Fruit fly (Drosophila melanogaster): Measurements from ENCODE around the gene Xrp1.

The Xrp1 gene

DNA sequence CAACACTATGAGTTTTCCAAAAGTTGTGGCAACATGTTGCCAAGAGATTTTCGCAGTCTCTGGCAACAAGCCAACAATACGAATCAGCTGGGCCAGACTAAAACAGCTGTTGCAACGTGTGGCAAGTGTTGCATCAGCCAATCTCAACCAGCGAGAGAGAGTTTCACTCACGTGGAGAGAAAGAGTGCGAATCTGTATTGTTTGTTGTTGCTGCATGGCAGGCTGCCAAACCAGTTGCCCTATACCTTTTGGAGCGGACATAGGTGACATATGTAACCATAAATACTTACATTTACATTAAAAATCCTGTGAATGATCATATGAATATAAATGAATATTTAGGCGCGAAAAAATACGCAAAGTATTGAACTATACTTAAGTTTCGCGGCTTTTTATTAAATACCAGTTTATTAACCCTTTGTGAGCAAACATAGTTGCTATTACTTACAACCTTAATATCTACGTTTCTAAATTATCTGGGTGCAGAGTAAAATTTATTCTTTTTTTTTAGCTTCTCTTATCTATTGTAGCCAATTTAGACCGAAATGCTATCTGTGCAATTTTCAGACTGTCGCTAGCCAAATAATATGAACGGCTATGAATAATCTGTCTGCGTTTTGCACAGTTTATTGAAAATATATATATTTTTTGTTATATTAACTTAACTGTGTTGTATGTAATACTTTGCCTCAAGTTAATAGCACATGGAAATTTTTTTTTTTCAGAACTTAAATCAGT, 743 bp upstream of the Xrp1 start (continued):
- peak; percentile 23; the same call in 1 of the 2 replicates for TF ChIP-seq CG32532 (GFP tag; IDR thresholded peaks at IDR 0.05)
- TF ChIP-seq NFAT (GFP tag; IDR thresholded peaks at IDR 0.05) = no peak
- TF ChIP-seq CG31388 (GFP tag; optimal IDR thresholded peaks at IDR 0.05) = no peak
- TF ChIP-seq fd96Cb (tag; optimal IDR thresholded peaks at IDR 0.05) = no peak
- TF ChIP-seq CG7987 (GFP tag; optimal IDR thresholded peaks at IDR 0.05) = no peak
- no peak for TF ChIP-seq Nf-YC (tag; optimal IDR thresholded peaks at IDR 0.05)
- peak; percentile 20 for TF ChIP-seq CG10462 (GFP tag; optimal IDR thresholded peaks at IDR 0.05)
- TF ChIP-seq CG10979 (tag; optimal IDR thresholded peaks at IDR 0.05) = no peak
- no peak for TF ChIP-seq Mes4 (GFP tag; optimal IDR thresholded peaks at IDR 0.05)
- TF ChIP-seq CG43689 (GFP tag; IDR thresholded peaks at IDR 0.05) = no peak
- TF ChIP-seq CG17328 (GFP tag; IDR thresholded peaks at IDR 0.05) = no peak
- TF ChIP-seq seq (GFP tag; IDR thresholded peaks at IDR 0.05) = no peak
- peak; percentile 37; the same call in 2 of the 3 replicates for TF ChIP-seq row (GFP tag; IDR thresholded peaks at IDR 0.05)
- TF ChIP-seq CG31365 (tag; optimal IDR thresholded peaks at IDR 0.05) = no peak
- TF ChIP-seq mam (GFP tag; optimal IDR thresholded peaks at IDR 0.05) = no peak
- TF ChIP-seq CG15269 (tag; optimal IDR thresholded peaks at IDR 0.05) = no peak
- no peak for TF ChIP-seq sr (GFP tag; IDR thresholded peaks at IDR 0.05)
- TF ChIP-seq Camta (GFP tag; optimal IDR thresholded peaks at IDR 0.05) = no peak
- no peak for TF ChIP-seq toy (GFP tag; IDR thresholded peaks at IDR 0.05)
- peak; percentile 18 for TF ChIP-seq gem (tag; optimal IDR thresholded peaks at IDR 0.05)
- TF ChIP-seq tio (GFP tag; optimal IDR thresholded peaks at IDR 0.05) = peak; percentile 55
- TF ChIP-seq vnd (GFP tag; IDR thresholded peaks at IDR 0.05; ENCODE audit: partially characterized antibody) = no peak
- TF ChIP-seq Dad (GFP tag; optimal IDR thresholded peaks at IDR 0.05) = no peak
- TF ChIP-seq Hr51 (GFP tag; optimal IDR thresholded peaks at IDR 0.05) = no peak
- TF ChIP-seq CG2678 (tag; optimal IDR thresholded peaks at IDR 0.05) = no peak
- peak in 1 of 2 experiments; percentile 77 for TF ChIP-seq crp (GFP tag; optimal IDR thresholded peaks at IDR 0.05)
- TF ChIP-seq Sox102F (GFP tag; optimal IDR thresholded peaks at IDR 0.05) = peak; percentile 30
- peak; percentile 13 for TF ChIP-seq CG16815 (GFP tag; optimal IDR thresholded peaks at IDR 0.05)
- TF ChIP-seq CG12104 (GFP tag; optimal IDR thresholded peaks at IDR 0.05) = no peak
- no peak for TF ChIP-seq CG15514 (GFP tag; optimal IDR thresholded peaks at IDR 0.05)
- TF ChIP-seq hth (optimal IDR thresholded peaks at IDR 0.05) = no peak
- no peak for TF ChIP-seq ttk (GFP tag; IDR thresholded peaks at IDR 0.05)
- no peak for TF ChIP-seq gcm (GFP tag; optimal IDR thresholded peaks at IDR 0.05)
- TF ChIP-seq trh (GFP tag; optimal IDR thresholded peaks at IDR 0.05) = no peak
- peak; percentile 60 for TF ChIP-seq Med (GFP tag)
- TF ChIP-seq Sox100B (GFP tag; optimal IDR thresholded peaks at IDR 0.05) = peak; percentile 37
- TF ChIP-seq disco-r (GFP tag; optimal IDR thresholded peaks at IDR 0.05) = no peak
- TF ChIP-seq CG2116 (GFP tag; optimal IDR thresholded peaks at IDR 0.05) = no peak
- TF ChIP-seq NC2β (GFP tag; optimal IDR thresholded peaks at IDR 0.05) = no peak
- no peak for TF ChIP-seq CHES-1-like (GFP tag; optimal IDR thresholded peaks at IDR 0.05)
- TF ChIP-seq sna (GFP tag; IDR thresholded peaks at IDR 0.05; ENCODE audit: partially characterized antibody) = peak; percentile 1; the same call in 1 of the 2 replicates
- TF ChIP-seq Hr3 (GFP tag; optimal IDR thresholded peaks at IDR 0.05) = no peak
- no peak for TF ChIP-seq trem (tag; optimal IDR thresholded peaks at IDR 0.05)
- no peak for TF ChIP-seq HHEX (GFP tag; optimal IDR thresholded peaks at IDR 0.05)
- TF ChIP-seq cato (GFP tag; optimal IDR thresholded peaks at IDR 0.05; ENCODE audit: borderline replicate concordance) = no peak
- TF ChIP-seq NfI (GFP tag; optimal IDR thresholded peaks at IDR 0.05) = peak; percentile 35
- TF ChIP-seq Tbp (GFP tag; optimal IDR thresholded peaks at IDR 0.05) = no peak
- TF ChIP-seq CG4424 (GFP tag; optimal IDR thresholded peaks at IDR 0.05) = peak; percentile 36
- no peak for TF ChIP-seq ato (GFP tag; IDR thresholded peaks at IDR 0.05; ENCODE audit: partially characterized antibody)
- TF ChIP-seq CG3407 (GFP tag; optimal IDR thresholded peaks at IDR 0.05) = no peak

All from whole organism, embryonic.